Fruit fly (Drosophila melanogaster) whole organism, embryonic: ENCODE measurements around the gene CG33923.

ENCODE experiments used
- CG2678 ChIP-seq: fragments of 200-800 bp; sonication (Bioruptor generic); optimal IDR thresholded peaks from 3 replicates; lab custom pipeline; 2019; ENCODE audit warnings: missing biosample characterization, mild to moderate bottlenecking, missing genetic modification characterization, moderate library complexity
- CG6254 ChIP-seq: fragments of 200-800 bp; sonication (Bioruptor generic); optimal IDR thresholded peaks from 3 replicates; lab custom pipeline; 2017; ENCODE audit warnings: mild to moderate bottlenecking, missing biosample characterization, missing genetic modification reagents, missing genetic modification characterization
- HLH54F ChIP-seq: fragments of 200-800 bp; sonication (Bioruptor generic); optimal IDR thresholded peaks from 3 replicates; lab custom pipeline; 2016; ENCODE audit warnings: missing biosample characterization, missing genetic modification characterization
- Hmx ChIP-seq: fragments of 200-800 bp; sonication (Bioruptor generic); optimal IDR thresholded peaks from 2 replicates; lab custom pipeline; 2016; ENCODE audit warnings: missing biosample characterization, missing genetic modification characterization
- psq ChIP-seq: fragments of 200-800 bp; sonication (Bioruptor generic); optimal IDR thresholded peaks from 2 replicates; lab custom pipeline; 2017; ENCODE audit warnings: missing biosample characterization, missing genetic modification characterization

- TF ChIP-seq psq (GFP tag; lab: Kevin White, UChicago) (no peak), HLH54F (no peak), CG6254 (GFP tag; lab: Kevin White, UChicago) (no peak), CG2678 (tag; lab: Kevin White, UChicago) (no peak), Hmx (GFP tag; lab: Kevin White, UChicago) (no peak)
Measured at dm6 chr2L:1386512-1386911, 44.6 kb upstream of the CG33923 start.
